Fruit fly (Drosophila melanogaster) whole organism, pupa: Measurements from ENCODE around the gene CG31145.

ENCODE experiments used
- CG14655 ChIP-seq: fragments of 200-800 bp; sonication (Bioruptor generic); optimal IDR thresholded peaks from 3 replicates; lab custom pipeline; 2017; ENCODE audit warnings: mild to moderate bottlenecking, missing biosample characterization, missing genetic modification reagents, missing genetic modification characterization
- CG17806 ChIP-seq: fragments of 200-800 bp; sonication (Bioruptor generic); optimal IDR thresholded peaks from 2 replicates; lab custom pipeline; 2018; ENCODE audit warnings: missing biosample characterization, mild to moderate bottlenecking, missing genetic modification characterization, moderate library complexity
- CG4496 ChIP-seq: fragments of 200-800 bp; sonication (Bioruptor generic); IDR thresholded peaks from 3 replicates; pipeline ENCODE4 v1.3.6; 2022; ENCODE audit warnings: missing biosample characterization, missing genetic modification characterization
- CG8159 ChIP-seq: fragments of 200-800 bp; sonication (Bioruptor generic); optimal IDR thresholded peaks from 3 replicates; lab custom pipeline; 2018; ENCODE audit warnings: missing biosample characterization, mild to moderate bottlenecking, missing genetic modification characterization, moderate library complexity
- CG9948 ChIP-seq: fragments of 200-800 bp; sonication (Bioruptor generic); optimal IDR thresholded peaks from 2 replicates; lab custom pipeline; 2018; ENCODE audit warnings: missing biosample characterization, mild to moderate bottlenecking, missing genetic modification characterization, moderate library complexity
- EcR ChIP-seq: fragments of 200-800 bp; sonication (Bioruptor generic); optimal IDR thresholded peaks from 3 replicates; lab custom pipeline; 2019; ENCODE audit warnings: missing biosample characterization, missing genetic modification characterization, mild to moderate bottlenecking, moderate library complexity, missing genetic modification reagents
- Ets98B ChIP-seq: fragments of 200-800 bp; sonication (Bioruptor generic); IDR thresholded peaks from 2 replicates; pipeline ENCODE4 v1.3.6; 2022; ENCODE audit warnings: missing biosample characterization, missing genetic modification characterization
- Pif1A ChIP-seq: fragments of 200-800 bp; sonication (Bioruptor generic); optimal IDR thresholded peaks from 3 replicates; lab custom pipeline; 2016; ENCODE audit warnings: missing biosample characterization, missing genetic modification characterization
- Snoo ChIP-seq: fragments of 200-800 bp; sonication (Bioruptor generic); optimal IDR thresholded peaks from 3 replicates; lab custom pipeline; 2017; ENCODE audit warnings: missing biosample characterization, mild to moderate bottlenecking, missing genetic modification characterization, inconsistent platforms
- fd96Ca ChIP-seq: fragments of 200-800 bp; sonication (Bioruptor generic); IDR thresholded peaks from 3 replicates; pipeline ENCODE4 v1.3.6; 2022; ENCODE audit warnings: missing biosample characterization, missing genetic modification characterization
- gl ChIP-seq: fragments of 200-800 bp; sonication (Bioruptor generic); optimal IDR thresholded peaks from 2 replicates; lab custom pipeline; 2018; ENCODE audit warnings: missing biosample characterization, mild to moderate bottlenecking, missing genetic modification characterization
- rn ChIP-seq: fragments of 200-800 bp; sonication (Bioruptor generic); IDR thresholded peaks from 2 replicates; pipeline ENCODE4 v1.3.6; 2022; ENCODE audit warnings: missing biosample characterization, missing genetic modification characterization

DNA sequence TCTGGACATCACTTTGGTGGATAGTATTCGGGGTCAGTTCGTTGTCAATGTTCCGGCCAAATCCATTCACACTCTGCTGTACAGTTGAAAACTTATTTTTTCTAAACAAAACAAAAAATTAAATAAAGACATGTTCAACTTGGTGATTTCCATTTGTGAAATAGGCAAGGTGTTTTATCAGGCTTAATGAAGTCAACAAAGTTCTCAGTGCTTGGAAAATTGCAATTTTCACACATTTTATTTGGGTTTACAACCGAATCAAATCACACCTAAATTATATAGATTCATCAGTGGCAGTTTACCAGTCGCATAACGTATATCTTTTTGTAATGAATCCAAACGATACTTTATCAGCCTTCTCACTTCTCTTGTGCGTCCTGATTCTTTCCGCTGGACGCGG, 33.0 kb upstream of the CG31145 start, which contains the start of gene Qsox4:
- TF ChIP-seq CG9948: no peak
- TF ChIP-seq fd96Ca (GFP tag; lab: Robert Waterston, UW): no peak
- no peak for TF ChIP-seq CG17806 (tag; lab: Kevin White, UChicago)
- no peak for TF ChIP-seq rn (GFP tag; lab: Robert Waterston, UW)
- TF ChIP-seq Pif1A (GFP tag; lab: Kevin White, UChicago): no peak
- no peak for TF ChIP-seq EcR
- no peak for TF ChIP-seq CG8159 (tag; lab: Kevin White, UChicago)
- no peak for TF ChIP-seq Snoo
- no peak for TF ChIP-seq gl (tag; lab: Kevin White, UChicago)
- TF ChIP-seq CG14655 (GFP tag; lab: Kevin White, UChicago): no peak
- no peak for TF ChIP-seq Ets98B (GFP tag; lab: Robert Waterston, UW)
- TF ChIP-seq CG4496 (GFP tag; lab: Robert Waterston, UW): no peak
